Worm (Caenorhabditis elegans): ENCODE results near the gene amx-1.

amx-1 gene

ce11 chrIII:3874895-3875294 is 52.7 kb downstream of the amx-1 start:
- TF ChIP-seq hmg-4 (GFP tag; optimal IDR thresholded peaks at IDR 0.05), result no peak

DNA sequence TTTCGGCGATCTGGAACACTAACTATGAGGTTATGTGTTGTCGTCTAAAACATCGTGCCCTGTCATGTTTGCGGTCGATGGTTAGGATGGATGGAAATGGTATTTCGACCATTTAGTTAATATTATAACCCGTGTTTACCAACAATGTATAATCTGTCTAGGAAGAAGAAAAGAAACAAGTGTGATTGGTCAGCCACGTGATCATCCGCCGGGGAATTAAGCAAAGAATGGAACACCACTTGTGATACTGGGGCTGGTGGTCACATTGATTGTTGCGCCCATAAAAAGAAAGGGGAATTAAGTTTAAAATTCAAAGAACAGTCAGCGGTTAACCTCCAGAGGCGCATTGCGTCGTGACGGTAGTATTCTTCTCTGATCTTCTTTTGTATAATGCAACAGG is 53.4 kb downstream of the amx-1 start:
- TF ChIP-seq scrt-1 (GFP tag; IDR thresholded peaks at IDR 0.05) (no peak), hmg-4 (GFP tag; optimal IDR thresholded peaks at IDR 0.05) (no peak), F13C5.2 (tag; optimal IDR thresholded peaks at IDR 0.05) (no peak), hmbx-1 (tag; optimal IDR thresholded peaks at IDR 0.05) (no peak), ama-1 (optimal IDR thresholded peaks at IDR 0.05) (no peak), B0310.2 (tag; optimal IDR thresholded peaks at IDR 0.05) (no peak)

Data from whole organism, early embryonic.